Worm (Caenorhabditis elegans) whole organism, early embryonic: ENCODE results near the gene piga-1.

Experiments
- B0310.2 ChIP-seq: sonication (generic microtip); optimal IDR thresholded peaks from 2 replicates; lab custom pipeline; 2016; ENCODE audit warnings: mild to moderate bottlenecking, missing genetic modification characterization, missing compliant biosample characterization
- F13C5.2 ChIP-seq: sonication (generic microtip); optimal IDR thresholded peaks from 2 replicates; lab custom pipeline; 2017; ENCODE audit warnings: mild to moderate bottlenecking, missing genetic modification characterization, inconsistent platforms, missing compliant biosample characterization
- aly-1 ChIP-seq: sonication (generic microtip); optimal IDR thresholded peaks from 2 replicates; lab custom pipeline; 2016; ENCODE audit warnings: missing genetic modification characterization, missing compliant biosample characterization
- ama-1 ChIP-seq: fragments of 150-350 bp; optimal IDR thresholded peaks from 2 replicates; lab custom pipeline; 2014
- ceh-13 ChIP-seq: fragments of 200-800 bp; sonication (Bioruptor generic); optimal IDR thresholded peaks from 2 replicates; lab custom pipeline; 2018; ENCODE audit warnings: mild to moderate bottlenecking, missing genetic modification characterization, missing compliant biosample characterization
- ceh-36 ChIP-seq: sonication (generic microtip); optimal IDR thresholded peaks from 2 replicates; lab custom pipeline; 2016; ENCODE audit warnings: missing genetic modification characterization, inconsistent platforms, missing compliant biosample characterization
- ets-7 ChIP-seq: sonication (generic microtip); optimal IDR thresholded peaks from 2 replicates; lab custom pipeline; 2016; ENCODE audit warnings: missing genotype, missing genetic modification characterization, missing compliant biosample characterization
- flt-1 ChIP-seq: fragments of 200-800 bp; sonication (Bioruptor generic); IDR thresholded peaks from 2 replicates; pipeline ENCODE4 v1.3.6; 2022; ENCODE audit warnings: missing genetic modification characterization, missing compliant biosample characterization
- hmbx-1 ChIP-seq: sonication (generic microtip); optimal IDR thresholded peaks from 2 replicates; lab custom pipeline; 2016; ENCODE audit warnings: mild to moderate bottlenecking, missing genetic modification characterization, missing compliant biosample characterization
- hmg-4 ChIP-seq: fragments of 200-800 bp; sonication (Bioruptor generic); optimal IDR thresholded peaks from 2 replicates; lab custom pipeline; 2018; ENCODE audit warnings: mild to moderate bottlenecking, missing genetic modification characterization, missing compliant biosample characterization
- hnd-1 ChIP-seq: sonication (generic microtip); optimal IDR thresholded peaks from 2 replicates; lab custom pipeline; 2016; ENCODE audit warnings: missing genetic modification characterization, missing compliant biosample characterization
- pes-1 ChIP-seq: fragments of 200-800 bp; sonication (Bioruptor generic); IDR thresholded peaks from 2 replicates; pipeline ENCODE4 v1.3.6; 2022; ENCODE audit warnings: missing genetic modification reagents, missing genetic modification characterization, missing compliant biosample characterization
- scrt-1 ChIP-seq: fragments of 200-800 bp; sonication (Bioruptor generic); IDR thresholded peaks from 2 replicates; pipeline ENCODE4 v1.3.6; 2022; ENCODE audit warnings: missing genetic modification characterization, missing compliant biosample characterization
- sea-1 ChIP-seq: fragments of 200-800 bp; sonication (Bioruptor generic); conservative IDR thresholded peaks from 2 replicates; pipeline ENCODE4 v1.3.6; 2022; ENCODE audit warnings: missing genetic modification characterization, missing compliant biosample characterization
- tbx-11 ChIP-seq: fragments of 200-800 bp; sonication (Bioruptor generic); IDR thresholded peaks from 2 replicates; pipeline ENCODE4 v1.3.6; 2022; ENCODE audit warnings: missing genetic modification characterization, missing compliant biosample characterization
- tbx-37 ChIP-seq: fragments of 200-800 bp; sonication (Bioruptor generic); conservative IDR thresholded peaks from 2 replicates; pipeline ENCODE4 v1.3.6; 2022; ENCODE audit warnings: missing genetic modification reagents, missing genetic modification characterization, missing compliant biosample characterization
- tra-4 ChIP-seq: sonication (generic microtip); optimal IDR thresholded peaks from 2 replicates; lab custom pipeline; 2017; ENCODE audit warnings: missing genetic modification characterization, missing compliant biosample characterization

Gene piga-1

ce11 chrII:8675369-8675768, 13.9 kb upstream of the piga-1 start:
- TF ChIP-seq B0310.2 (tag; lab: Kevin White, UChicago): no peak
- TF ChIP-seq F13C5.2 (tag; lab: Kevin White, UChicago): no peak
- TF ChIP-seq hnd-1: no peak
- TF ChIP-seq tbx-37: no peak
- no peak for TF ChIP-seq sea-1 (GFP tag; lab: Robert Waterston, UW)
- no peak for TF ChIP-seq scrt-1 (GFP tag; lab: Robert Waterston, UW)
- no peak for TF ChIP-seq flt-1 (GFP tag; lab: Robert Waterston, UW)
- TF ChIP-seq pes-1 (GFP tag; lab: Robert Waterston, UW): no peak
- no peak for TF ChIP-seq ceh-13 (GFP tag; lab: Kevin White, UChicago)

- TF ChIP-seq pes-1 (GFP tag; lab: Robert Waterston, UW) (no peak), hnd-1 (no peak), hmbx-1 (tag; lab: Kevin White, UChicago) (no peak), ets-7 (no peak), ceh-13 (GFP tag; lab: Kevin White, UChicago) (no peak)
These were observed 9.3 kb upstream of the piga-1 start for ce11 chrII:8670835-8671234.

DNA sequence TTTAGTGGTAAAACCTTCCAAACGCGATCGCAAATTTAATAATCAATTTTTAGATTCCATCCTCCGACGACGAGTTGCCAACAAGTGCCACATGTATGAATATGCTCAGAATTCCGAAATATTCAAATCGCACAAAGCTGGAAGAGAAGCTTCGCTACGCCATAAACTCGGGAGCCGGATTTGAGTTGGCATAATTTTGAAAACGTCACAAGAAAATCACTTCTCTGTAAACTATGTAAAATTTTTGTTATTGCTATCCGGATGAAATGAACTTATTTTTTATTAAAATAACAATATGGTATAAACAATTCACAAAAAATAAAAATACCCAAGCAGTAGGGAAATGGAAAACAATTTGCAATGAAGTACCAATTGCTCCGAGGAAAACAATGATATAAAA, 7.4 kb upstream of the piga-1 start:
- no peak for TF ChIP-seq B0310.2 (tag; lab: Kevin White, UChicago)

DNA sequence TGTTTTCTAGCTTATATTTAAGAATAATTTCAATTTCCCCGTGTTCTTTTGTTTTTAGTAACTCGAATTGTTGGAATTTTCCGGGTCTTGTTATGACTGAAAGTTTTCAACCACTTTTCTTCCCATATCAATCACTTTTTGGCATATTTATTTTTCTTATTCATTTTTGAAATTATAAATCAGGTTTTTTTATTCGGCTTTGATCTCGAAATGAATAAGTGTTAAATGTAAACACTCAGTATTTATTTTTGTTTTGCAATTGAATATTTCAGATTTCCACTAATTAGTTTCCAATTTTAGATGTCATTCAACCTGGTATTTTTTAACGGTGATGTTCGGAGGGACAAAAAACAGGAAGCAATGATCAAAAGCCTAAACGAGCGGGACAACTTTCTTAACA, 3.0 kb upstream of the piga-1 start, which contains the start of gene etc-1:
TSS of gene etc-1 (plus strand) at position 301 of the 400 bp plus-strand sequence.
- TF ChIP-seq hnd-1 (no peak), hmg-4 (GFP tag; lab: Kevin White, UChicago) (no peak), tbx-37 (no peak), pes-1 (GFP tag; lab: Robert Waterston, UW) (no peak), flt-1 (GFP tag; lab: Robert Waterston, UW) (no peak), hmbx-1 (tag; lab: Kevin White, UChicago) (no peak), B0310.2 (tag; lab: Kevin White, UChicago) (no peak), ceh-13 (GFP tag; lab: Kevin White, UChicago) (no peak), tbx-11 (GFP tag; lab: Robert Waterston, UW) (no peak), scrt-1 (GFP tag; lab: Robert Waterston, UW) (no peak), ama-1 (no peak)

DNA sequence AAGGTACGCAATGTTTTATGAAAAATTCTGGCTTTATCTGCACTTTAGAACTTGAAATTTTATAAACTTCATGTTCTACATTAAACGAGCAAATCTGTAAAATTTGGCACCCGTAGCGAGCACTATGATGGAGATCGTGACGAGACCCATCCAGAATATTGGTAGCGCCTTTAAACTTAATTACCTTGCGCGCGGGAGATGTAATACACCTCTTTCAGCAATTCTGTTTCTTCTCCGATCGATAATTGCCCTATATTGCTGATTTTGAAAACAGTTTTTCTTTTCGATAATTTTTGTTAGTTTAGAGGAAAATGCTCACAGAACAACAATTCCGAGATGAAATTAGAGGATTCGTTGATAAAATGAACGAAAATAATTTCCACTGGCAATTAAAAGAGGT, 2.7 kb downstream of the piga-1 start, which contains the start of gene atg-10:
TSS of gene atg-10 (plus strand) at position 301 of the 400 bp plus-strand sequence.
- TF ChIP-seq tra-4 (no peak), hmbx-1 (tag; lab: Kevin White, UChicago) (no peak), tbx-37 (no peak), hnd-1 (no peak), hmg-4 (GFP tag; lab: Kevin White, UChicago) (no peak), aly-1 (tag; lab: Kevin White, UChicago) (no peak), scrt-1 (GFP tag; lab: Robert Waterston, UW) (no peak)

DNA sequence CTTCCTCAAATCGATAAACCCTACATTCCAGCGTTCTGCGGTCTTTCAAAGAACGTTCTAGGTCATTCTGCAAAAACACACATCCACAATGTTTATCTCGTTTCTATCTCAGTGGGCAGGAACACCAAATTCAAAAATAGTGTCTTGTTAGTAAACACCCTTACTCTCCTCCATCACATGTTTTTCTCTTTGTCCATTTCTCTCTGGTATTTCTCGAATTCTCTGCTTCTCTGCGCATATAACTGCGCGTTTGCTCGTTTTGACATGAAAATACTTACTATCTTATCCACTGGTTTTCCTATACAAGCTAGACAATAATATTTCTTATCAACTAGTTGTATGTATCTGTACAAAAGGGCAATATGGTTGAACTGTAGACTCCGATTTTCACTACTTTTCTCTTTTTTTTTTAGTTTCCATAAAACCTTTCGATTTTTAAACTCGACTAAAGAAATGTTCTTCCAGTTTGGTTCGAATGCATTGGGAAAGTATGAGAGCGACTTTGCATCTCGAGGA, 10.8 kb downstream of the piga-1 start, which contains the start of gene pyr-1:
TSS of gene pyr-1 (plus strand) at position 466 of the 516 bp plus-strand sequence.
- TF ChIP-seq ets-7 (no peak), ama-1 (no peak), hnd-1 (no peak), hmbx-1 (tag; lab: Kevin White, UChicago) (no peak), hmg-4 (GFP tag; lab: Kevin White, UChicago) (no peak), tbx-11 (GFP tag; lab: Robert Waterston, UW) (no peak), F13C5.2 (tag; lab: Kevin White, UChicago) (no peak), flt-1 (GFP tag; lab: Robert Waterston, UW) (no peak), tra-4 (no peak), scrt-1 (GFP tag; lab: Robert Waterston, UW) (no peak), ceh-13 (GFP tag; lab: Kevin White, UChicago) (no peak), ceh-36 (no peak), tbx-37 (no peak)

DNA sequence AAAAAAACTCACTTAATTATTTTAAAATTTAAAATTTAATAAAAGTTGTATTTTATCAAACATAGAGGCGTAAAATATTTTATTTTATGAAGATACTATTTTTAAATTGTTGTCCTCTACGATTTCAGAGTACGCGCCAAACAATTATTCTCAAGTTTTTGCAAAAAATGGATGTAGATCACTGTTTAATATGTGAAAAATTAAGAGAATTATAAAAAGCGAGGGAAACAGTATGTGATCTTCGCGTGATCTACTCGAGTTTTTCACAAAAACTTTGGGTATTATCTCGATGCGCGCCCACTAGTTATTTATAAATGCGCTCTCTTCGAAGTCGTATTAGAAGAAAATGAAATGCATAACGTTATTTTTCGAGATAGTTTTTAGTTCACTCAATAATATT, 12.7 kb downstream of the piga-1 start:
- TF ChIP-seq ets-7 (no peak), hnd-1 (no peak), ceh-36 (no peak)

DNA sequence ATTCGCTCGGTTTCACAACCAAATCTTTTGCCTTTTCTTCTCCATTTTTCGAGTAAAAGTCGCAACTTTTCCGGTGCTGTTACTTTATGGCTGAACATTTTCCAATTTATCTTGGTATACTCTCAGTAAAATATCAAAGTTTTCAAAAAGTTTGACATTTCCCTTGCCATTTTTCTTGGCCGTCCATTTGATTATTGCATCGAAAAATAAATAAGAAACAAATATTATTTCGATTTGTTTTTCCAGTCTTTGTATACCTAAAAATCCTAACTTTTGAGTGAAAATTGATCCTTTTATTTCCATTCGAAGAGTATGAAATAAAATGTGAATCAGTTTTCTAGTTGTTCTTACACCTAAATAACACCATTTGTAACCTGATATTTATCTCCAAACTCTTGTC, 15.1 kb downstream of the piga-1 start:
- TF ChIP-seq ets-7 (no peak), hmg-4 (GFP tag; lab: Kevin White, UChicago) (no peak), tra-4 (no peak), F13C5.2 (tag; lab: Kevin White, UChicago) (no peak), tbx-37 (no peak), aly-1 (tag; lab: Kevin White, UChicago) (no peak), flt-1 (GFP tag; lab: Robert Waterston, UW) (no peak)

ce11 chrII:8643627-8644356, 17.7 kb downstream of the piga-1 start:
- TF ChIP-seq ama-1 (no peak), tbx-37 (no peak), tra-4 (no peak), F13C5.2 (tag; lab: Kevin White, UChicago) (no peak), hnd-1 (no peak), tbx-11 (GFP tag; lab: Robert Waterston, UW) (no peak), hmg-4 (GFP tag; lab: Kevin White, UChicago) (no peak)
